Fruit fly (Drosophila melanogaster) whole organism, embryonic: Measurements from ENCODE around the gene CG31019.
A peak's percentile ranks its signal among the peaks of the same experiment; 100 is the strongest.

Experiments
- Aef1 ChIP-seq: fragments of 200-800 bp; sonication (Bioruptor generic); IDR thresholded peaks from 3 replicates; pipeline ENCODE4 v1.3.6; 2022; ENCODE audit warnings: missing biosample characterization, missing genetic modification characterization
- Antp ChIP-seq: fragments of 200-800 bp; sonication (Bioruptor generic); optimal IDR thresholded peaks from 3 replicates; lab custom pipeline; 2016; ENCODE audit warnings: missing biosample characterization, missing genetic modification characterization
- Bgb ChIP-seq: fragments of 200-800 bp; sonication (Bioruptor generic); IDR thresholded peaks from 2 replicates; pipeline ENCODE4 v1.3.6; 2022; ENCODE audit warnings: missing biosample characterization, missing genetic modification characterization; ENCODE audit not compliant: partially characterized antibody
- CG10431 ChIP-seq: fragments of 200-800 bp; sonication (Bioruptor generic); optimal IDR thresholded peaks from 3 replicates; lab custom pipeline; 2018; ENCODE audit warnings: missing biosample characterization, mild to moderate bottlenecking, missing genetic modification characterization
- CG12071 ChIP-seq: fragments of 200-800 bp; sonication (Bioruptor generic); optimal IDR thresholded peaks from 3 replicates; lab custom pipeline; 2018; ENCODE audit warnings: missing biosample characterization, mild to moderate bottlenecking, missing genetic modification characterization
- CG12104 ChIP-seq: fragments of 200-800 bp; sonication (Bioruptor generic); optimal IDR thresholded peaks from 3 replicates; lab custom pipeline; 2016; ENCODE audit warnings: missing biosample characterization, missing genetic modification characterization
- CG13287 ChIP-seq: fragments of 200-800 bp; sonication (Bioruptor generic); IDR thresholded peaks from 2 replicates; pipeline ENCODE4 v1.3.6; 2022; ENCODE audit warnings: missing biosample characterization, missing genetic modification characterization; ENCODE audit not compliant: partially characterized antibody
- CG17186 ChIP-seq: fragments of 200-800 bp; sonication (Bioruptor generic); optimal IDR thresholded peaks from 3 replicates; lab custom pipeline; 2017; ENCODE audit warnings: missing biosample characterization, missing genetic modification reagents, missing genetic modification characterization
- CG17912 ChIP-seq: fragments of 200-800 bp; sonication (Bioruptor generic); optimal IDR thresholded peaks from 2 replicates; lab custom pipeline; 2018; ENCODE audit warnings: missing biosample characterization, mild to moderate bottlenecking, missing genetic modification characterization
- CG18011 ChIP-seq: fragments of 200-800 bp; sonication (Bioruptor generic); optimal IDR thresholded peaks from 2 replicates; lab custom pipeline; 2017; ENCODE audit warnings: missing biosample characterization, missing genetic modification characterization, mild to moderate bottlenecking, moderate library complexity, missing genotype
- CG3163 ChIP-seq: fragments of 200-800 bp; sonication (Bioruptor generic); optimal IDR thresholded peaks from 3 replicates; lab custom pipeline; 2016; ENCODE audit warnings: missing biosample characterization, missing genetic modification characterization
- CG34224 ChIP-seq: fragments of 200-800 bp; sonication (Bioruptor generic); IDR thresholded peaks from 3 replicates; pipeline ENCODE4 v1.3.6; 2022; ENCODE audit warnings: missing biosample characterization, missing genetic modification characterization; ENCODE audit not compliant: partially characterized antibody
- CG4707 ChIP-seq: fragments of 200-800 bp; sonication (Bioruptor generic); optimal IDR thresholded peaks from 2 replicates; lab custom pipeline; 2018; ENCODE audit warnings: missing biosample characterization, mild to moderate bottlenecking, missing genetic modification characterization, moderate library complexity
- CG4854 ChIP-seq: fragments of 200-800 bp; sonication (Bioruptor generic); optimal IDR thresholded peaks from 2 replicates; lab custom pipeline; 2016; ENCODE audit warnings: missing biosample characterization, missing genetic modification characterization, inconsistent platforms
- CG6765 ChIP-seq: fragments of 200-800 bp; sonication (Bioruptor generic); optimal IDR thresholded peaks from 3 replicates; lab custom pipeline; 2017; ENCODE audit warnings: missing biosample characterization, mild to moderate bottlenecking, missing genetic modification characterization
- CG7271 ChIP-seq: fragments of 200-800 bp; sonication (Bioruptor generic); optimal IDR thresholded peaks from 2 replicates; lab custom pipeline; 2018; ENCODE audit warnings: missing biosample characterization, mild to moderate bottlenecking, missing genetic modification characterization, moderate library complexity
- CG7372 ChIP-seq: fragments of 200-800 bp; sonication (Bioruptor generic); IDR thresholded peaks from 2 replicates; pipeline ENCODE4 v1.3.6; 2022; ENCODE audit warnings: missing biosample characterization, missing genetic modification characterization
- CG8924 ChIP-seq: fragments of 200-800 bp; optimal IDR thresholded peaks from 3 replicates; lab custom pipeline; 2019; ENCODE audit warnings: missing biosample characterization, mild to moderate bottlenecking, missing genetic modification characterization, moderate library complexity
- Dbx ChIP-seq: fragments of 200-800 bp; sonication (Bioruptor generic); IDR thresholded peaks from 3 replicates; pipeline ENCODE4 v1.3.6; 2022; ENCODE audit warnings: missing biosample characterization, missing genetic modification characterization
- Deaf1 ChIP-seq: fragments of 200-800 bp; optimal IDR thresholded peaks from 3 replicates; lab custom pipeline; 2019; ENCODE audit warnings: missing biosample characterization, mild to moderate bottlenecking, missing genetic modification characterization, moderate library complexity
- Dip3 ChIP-seq: fragments of 200-800 bp; sonication (Bioruptor generic); optimal IDR thresholded peaks from 3 replicates; lab custom pipeline; 2016; ENCODE audit warnings: missing biosample characterization, missing genetic modification characterization
- MBD-R2 ChIP-seq: fragments of 200-800 bp; sonication (Bioruptor generic); IDR thresholded peaks from 2 replicates; pipeline ENCODE4 v1.3.6; 2022; ENCODE audit warnings: missing biosample characterization, missing genetic modification characterization
- NFAT ChIP-seq: fragments of 200-800 bp; sonication (Bioruptor generic); IDR thresholded peaks from 2 replicates; pipeline ENCODE4 v1.3.6; 2022; ENCODE audit warnings: missing biosample characterization, missing genetic modification characterization
- Side ChIP-seq: fragments of 200-800 bp; sonication (Bioruptor generic); optimal IDR thresholded peaks from 2 replicates; lab custom pipeline; 2016; ENCODE audit warnings: missing biosample characterization, missing genetic modification characterization
- aop ChIP-seq: fragments of 200-800 bp; sonication (Bioruptor generic); IDR thresholded peaks from 2 replicates; pipeline ENCODE4 v1.3.6; 2022; ENCODE audit warnings: missing biosample characterization, missing genetic modification characterization
- cad ChIP-seq: fragments of >200 bp; optimal IDR thresholded peaks from 2 replicates; lab custom pipeline; 2017; ENCODE audit warnings: missing biosample characterization, missing genetic modification characterization
- ci ChIP-seq: fragments of 200-800 bp; sonication (Bioruptor generic); IDR thresholded peaks from 3 replicates; pipeline ENCODE4 v1.3.6; 2022; ENCODE audit warnings: missing biosample characterization, missing genetic modification characterization
- eve ChIP-seq, 2 experiments: fragments of >200 bp; optimal IDR thresholded peaks; 2 replicates each; lab custom pipeline; 2017; ENCODE audit warnings: missing biosample characterization in 2 of 2, missing genetic modification characterization in 2 of 2
- ewg ChIP-seq: fragments of 200-800 bp; sonication (Bioruptor generic); optimal IDR thresholded peaks from 3 replicates; lab custom pipeline; 2017; ENCODE audit warnings: mild to moderate bottlenecking, missing biosample characterization, missing genetic modification reagents, missing genetic modification characterization
- fd3F ChIP-seq: fragments of 200-800 bp; sonication (Bioruptor generic); optimal IDR thresholded peaks from 2 replicates; lab custom pipeline; 2018; ENCODE audit warnings: missing biosample characterization, mild to moderate bottlenecking, missing genetic modification characterization, moderate library complexity
- fd64A ChIP-seq: fragments of 200-800 bp; sonication (Bioruptor generic); optimal IDR thresholded peaks from 3 replicates; lab custom pipeline; 2018; ENCODE audit warnings: missing biosample characterization, mild to moderate bottlenecking, missing genetic modification characterization
- gsb-n ChIP-seq: fragments of 200-800 bp; sonication (Bioruptor generic); optimal IDR thresholded peaks from 3 replicates; lab custom pipeline; 2018; ENCODE audit warnings: missing biosample characterization, mild to moderate bottlenecking, missing genetic modification characterization
- inv ChIP-seq: fragments of 200-800 bp; sonication (Bioruptor generic); IDR thresholded peaks from 2 replicates; pipeline ENCODE4 v1.3.6; 2022; ENCODE audit warnings: missing biosample characterization, missing genetic modification characterization; ENCODE audit not compliant: partially characterized antibody
- kni ChIP-seq: fragments of 200-800 bp; sonication (Bioruptor generic); optimal IDR thresholded peaks from 3 replicates; lab custom pipeline; 2017; ENCODE audit warnings: mild to moderate bottlenecking, missing biosample characterization, missing genetic modification reagents, missing genetic modification characterization
- lov ChIP-seq, 2 experiments: fragments of 200-800 bp in 1 of 2; fragments of >200 bp in 1 of 2; sonication (Bioruptor generic) in 1 of 2; IDR thresholded peaks in 1 of 2; optimal IDR thresholded peaks in 1 of 2; 2 replicates in 1 of 2; 3 replicates in 1 of 2; pipeline versions ENCODE4 v1.3.6 to Lab custom; 2017 to 2022; ENCODE audit warnings: missing biosample characterization in 1 of 2, missing genetic modification characterization in 1 of 2
- maf-S ChIP-seq: fragments of 200-800 bp; sonication (Bioruptor generic); optimal IDR thresholded peaks from 2 replicates; lab custom pipeline; 2016; ENCODE audit warnings: missing biosample characterization, missing genetic modification characterization
- nom ChIP-seq: fragments of 200-800 bp; sonication (Bioruptor generic); optimal IDR thresholded peaks from 2 replicates; lab custom pipeline; 2017; ENCODE audit warnings: missing biosample characterization, missing genetic modification characterization, mild to moderate bottlenecking, moderate library complexity, missing genetic modification reagents
- org-1 ChIP-seq: fragments of 200-800 bp; sonication (Bioruptor generic); optimal IDR thresholded peaks from 2 replicates; lab custom pipeline; 2017; ENCODE audit warnings: missing biosample characterization, missing genetic modification characterization
- phol ChIP-seq: fragments of 200-800 bp; sonication (Bioruptor generic); optimal IDR thresholded peaks from 3 replicates; lab custom pipeline; 2018; ENCODE audit warnings: missing biosample characterization, mild to moderate bottlenecking, missing genetic modification characterization, moderate library complexity
- psq ChIP-seq: fragments of 200-800 bp; sonication (Bioruptor generic); optimal IDR thresholded peaks from 2 replicates; lab custom pipeline; 2017; ENCODE audit warnings: missing biosample characterization, missing genetic modification characterization
- pzg ChIP-seq: fragments of 200-800 bp; sonication (Bioruptor generic); optimal IDR thresholded peaks from 3 replicates; lab custom pipeline; 2018; ENCODE audit warnings: missing biosample characterization, mild to moderate bottlenecking, missing genetic modification characterization, moderate library complexity
- repo ChIP-seq: fragments of 200-800 bp; sonication (Bioruptor generic); optimal IDR thresholded peaks from 2 replicates; lab custom pipeline; 2016; ENCODE audit warnings: missing biosample characterization, missing genetic modification characterization
- ro ChIP-seq: fragments of 200-800 bp; sonication (Bioruptor generic); IDR thresholded peaks from 2 replicates; pipeline ENCODE4 v1.3.6; 2022; ENCODE audit warnings: missing biosample characterization, missing genetic modification characterization
- sens ChIP-seq: fragments of 200-800 bp; sonication (Bioruptor generic); peaks from one replicate; lab custom pipeline; 2016; ENCODE audit warnings: missing biosample characterization, missing genetic modification characterization
- sr ChIP-seq: fragments of 200-800 bp; sonication (Bioruptor generic); IDR thresholded peaks from 3 replicates; pipeline ENCODE4 v1.3.6; 2022; ENCODE audit warnings: missing biosample characterization, missing genetic modification characterization
- trh ChIP-seq: fragments of 200-800 bp; sonication (Bioruptor generic); optimal IDR thresholded peaks from 2 replicates; lab custom pipeline; 2016; ENCODE audit warnings: missing biosample characterization, missing genetic modification characterization
- unc-4 ChIP-seq: fragments of 200-800 bp; sonication (Bioruptor generic); IDR thresholded peaks from 2 replicates; pipeline ENCODE4 v1.3.6; 2022; ENCODE audit warnings: missing biosample characterization, missing genetic modification characterization; ENCODE audit not compliant: partially characterized antibody
- usp ChIP-seq: fragments of >200 bp; optimal IDR thresholded peaks from 2 replicates; lab custom pipeline; 2017; ENCODE audit warnings: missing biosample characterization, missing genetic modification characterization
- vvl ChIP-seq: fragments of 200-800 bp; sonication (Bioruptor generic); IDR thresholded peaks from 2 replicates; pipeline ENCODE4 v1.3.6; 2022; ENCODE audit warnings: missing biosample characterization, missing genetic modification characterization

CG31019 gene

DNA sequence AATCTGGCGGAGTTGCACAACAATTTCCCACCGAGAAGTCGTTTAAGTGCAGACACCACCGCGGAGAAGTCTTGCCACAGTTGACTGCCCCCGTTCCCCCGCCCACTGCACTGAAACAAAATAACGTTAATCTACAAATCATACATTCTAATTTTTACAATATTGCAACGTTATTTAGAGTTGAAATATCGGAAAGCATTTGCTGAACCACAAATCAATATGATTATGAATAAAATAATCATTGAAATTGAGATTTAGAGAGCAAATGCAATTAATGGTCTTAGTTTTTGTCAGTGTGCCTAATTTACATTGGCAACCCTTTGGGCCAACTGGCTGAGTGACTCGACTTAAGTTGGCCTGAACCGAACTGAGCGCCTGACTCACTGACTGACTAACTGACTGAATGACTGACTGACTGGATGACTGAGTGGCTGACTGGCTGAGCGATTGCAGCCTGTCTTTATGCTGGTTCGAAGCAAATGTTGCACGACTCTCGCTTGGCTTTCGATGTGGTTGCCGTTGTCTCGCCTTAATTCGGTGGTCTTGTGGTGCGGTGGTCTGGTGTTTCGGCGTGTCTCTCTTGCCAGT lies 26.2 kb upstream of the CG31019 start (continued):
- peak; percentile 87 for TF ChIP-seq phol (tag; lab: Kevin White, UChicago)
- no peak for TF ChIP-seq CG7271
- TF ChIP-seq CG8924 (tag; lab: Kevin White, UChicago): peak; percentile 84
- TF ChIP-seq Dbx (GFP tag; lab: Robert Waterston, UW): 0 out of 3 replicates have a peak, but pooled peaks have one; percentile 19
- peak; percentile 96 for TF ChIP-seq sens (GFP tag; lab: Kevin White, UChicago)
- peak; percentile 20 for TF ChIP-seq CG4854 (GFP tag; lab: Kevin White, UChicago)
- no peak for TF ChIP-seq psq
- no peak for TF ChIP-seq cad (GFP tag; lab: Kevin White, UChicago)
- TF ChIP-seq Aef1 (GFP tag; lab: Robert Waterston, UW): peak; percentile 57; the same call in 2 of the 3 replicates
- TF ChIP-seq unc-4 (GFP tag; lab: Robert Waterston, UW): no peak
- TF ChIP-seq CG34224 (GFP tag; lab: Robert Waterston, UW): no peak
- TF ChIP-seq org-1 (GFP tag; lab: Kevin White, UChicago): peak; percentile 61
- no peak for TF ChIP-seq usp (GFP tag; lab: Kevin White, UChicago)
- peak; percentile 51 for TF ChIP-seq CG4707 (GFP tag; lab: Kevin White, UChicago)
- TF ChIP-seq sr (GFP tag; lab: Robert Waterston, UW): peak; percentile 42; the same call in 1 of the 3 replicates
- TF ChIP-seq ci (GFP tag; lab: Robert Waterston, UW): peak; percentile 89
- TF ChIP-seq gsb-n (tag; lab: Kevin White, UChicago): peak; percentile 83
- peak; percentile 83 for TF ChIP-seq kni (GFP tag; lab: Kevin White, UChicago)
- TF ChIP-seq vvl (GFP tag; lab: Robert Waterston, UW): peak; percentile 91
- TF ChIP-seq CG18011 (GFP tag; lab: Kevin White, UChicago): peak; percentile 20
- TF ChIP-seq Antp: peak; percentile 52
- TF ChIP-seq aop (GFP tag; lab: Robert Waterston, UW): no peak
- TF ChIP-seq ewg: peak; percentile 56
- TF ChIP-seq ro (GFP tag; lab: Robert Waterston, UW): peak; percentile 46; the same call in 1 of the 2 replicates
- TF ChIP-seq CG17912: no peak
- peak; percentile 61 for TF ChIP-seq fd3F (GFP tag; lab: Kevin White, UChicago)
- TF ChIP-seq CG10431 (GFP tag; lab: Kevin White, UChicago): peak; percentile 35
- TF ChIP-seq fd64A (GFP tag; lab: Kevin White, UChicago): peak; percentile 44
- peak; percentile 16 for TF ChIP-seq trh (GFP tag; lab: Kevin White, UChicago)
- TF ChIP-seq Deaf1 (tag; lab: Kevin White, UChicago): no peak
- peak; percentile 28 for TF ChIP-seq CG17186
- no peak for TF ChIP-seq inv (GFP tag; lab: Robert Waterston, UW)
- no peak for TF ChIP-seq CG3163 (GFP tag; lab: Kevin White, UChicago)
- TF ChIP-seq Dip3 (GFP tag; lab: Kevin White, UChicago): no peak
- peak; percentile 24; the same call in 1 of the 2 replicates for TF ChIP-seq MBD-R2 (GFP tag; lab: Robert Waterston, UW)
- TF ChIP-seq Side (GFP tag; lab: Kevin White, UChicago): peak; percentile 59
- no peak for TF ChIP-seq Bgb (GFP tag; lab: Robert Waterston, UW)
- TF ChIP-seq nom (GFP tag; lab: Kevin White, UChicago): peak; percentile 41
- TF ChIP-seq CG13287 (GFP tag; lab: Robert Waterston, UW): no peak
- no peak for TF ChIP-seq lov (optimal IDR thresholded peaks at IDR 0.05; lab: Kevin White, UChicago)
- TF ChIP-seq lov (GFP tag; IDR thresholded peaks at IDR 0.05; lab: Robert Waterston, UW): no peak
- TF ChIP-seq CG12104 (GFP tag; lab: Kevin White, UChicago): peak; percentile 15
- TF ChIP-seq repo (GFP tag; lab: Kevin White, UChicago): no peak
- no peak for TF ChIP-seq CG6765
- no peak for TF ChIP-seq NFAT (GFP tag; lab: Robert Waterston, UW)
- TF ChIP-seq maf-S (GFP tag; lab: Kevin White, UChicago): peak; percentile 28
- peak; percentile 74 for TF ChIP-seq CG12071
- TF ChIP-seq eve (GFP tag; optimal IDR thresholded peaks at IDR 0.05; lab: Kevin White, UChicago): peak in 1 of 2 experiments; percentile 86
- TF ChIP-seq pzg: no peak
- peak; percentile 59 for TF ChIP-seq CG7372 (GFP tag; lab: Robert Waterston, UW)
